Fruit fly (Drosophila melanogaster): ENCODE measurements around the gene CG45603.

dm6 chrX:12268191-12268590 is 6.2 kb upstream of the CG45603 start:
- TF ChIP-seq br (GFP tag; optimal IDR thresholded peaks at IDR 0.05): no peak
- no peak for TF ChIP-seq dmrt93B (GFP tag; optimal IDR thresholded peaks at IDR 0.05)
- no peak for TF ChIP-seq sv (GFP tag; optimal IDR thresholded peaks at IDR 0.05)
- no peak for TF ChIP-seq h (GFP tag; optimal IDR thresholded peaks at IDR 0.05)
- TF ChIP-seq dsf (GFP tag; optimal IDR thresholded peaks at IDR 0.05; ENCODE audit: borderline replicate concordance): no peak
- TF ChIP-seq Dfd (GFP tag; optimal IDR thresholded peaks at IDR 0.05): peak; percentile 63
- TF ChIP-seq pan (optimal IDR thresholded peaks at IDR 0.05): no peak
- TF ChIP-seq Jra (GFP tag; optimal IDR thresholded peaks at IDR 0.05): no peak
